Fruit fly (Drosophila melanogaster) whole organism, embryonic: ENCODE results near the gene ssh.

Experiments used
- Atf-2 ChIP-seq: fragments of 200-800 bp; sonication (Bioruptor generic); optimal IDR thresholded peaks from 2 replicates; lab custom pipeline; 2016; ENCODE audit warnings: missing biosample characterization, missing genetic modification characterization
- Bteb2 ChIP-seq: fragments of 200-800 bp; sonication (Bioruptor generic); optimal IDR thresholded peaks from 2 replicates; lab custom pipeline; 2016; ENCODE audit warnings: missing biosample characterization, missing genetic modification characterization
- CG11093 ChIP-seq: fragments of 200-800 bp; sonication (Bioruptor generic); IDR thresholded peaks from 3 replicates; pipeline ENCODE4 v1.3.6; 2022; ENCODE audit warnings: missing biosample characterization, missing genetic modification characterization
- CG11696 ChIP-seq: fragments of 200-800 bp; sonication (Bioruptor generic); IDR thresholded peaks from 2 replicates; pipeline ENCODE4 v1.3.6; 2022; ENCODE audit warnings: missing biosample characterization, missing genetic modification characterization
- CG13123 ChIP-seq: fragments of 200-800 bp; sonication (Bioruptor generic); optimal IDR thresholded peaks from 2 replicates; lab custom pipeline; 2016; ENCODE audit warnings: missing biosample characterization, missing genetic modification characterization
- CG13424 ChIP-seq: fragments of 200-800 bp; sonication (Bioruptor generic); optimal IDR thresholded peaks from 2 replicates; lab custom pipeline; 2019; ENCODE audit warnings: missing biosample characterization, mild to moderate bottlenecking, missing genetic modification characterization, moderate library complexity
- CG15011 ChIP-seq: fragments of 200-800 bp; sonication (Bioruptor generic); optimal IDR thresholded peaks from 3 replicates; lab custom pipeline; 2018; ENCODE audit warnings: missing biosample characterization, mild to moderate bottlenecking, missing genetic modification characterization
- CG1603 ChIP-seq: fragments of 200-800 bp; sonication (Bioruptor generic); optimal IDR thresholded peaks from 2 replicates; lab custom pipeline; 2019; ENCODE audit warnings: missing biosample characterization, mild to moderate bottlenecking, missing genetic modification characterization, moderate library complexity
- CG16779 ChIP-seq: fragments of 200-800 bp; sonication (Bioruptor generic); IDR thresholded peaks from 2 replicates; pipeline ENCODE4 v1.3.6; 2022; ENCODE audit warnings: missing biosample characterization, missing genetic modification characterization
- CG17385 ChIP-seq: fragments of 200-800 bp; sonication (Bioruptor generic); optimal IDR thresholded peaks from 3 replicates; lab custom pipeline; 2018; ENCODE audit warnings: missing biosample characterization, mild to moderate bottlenecking, missing genetic modification characterization
- CG18262 ChIP-seq: fragments of 200-800 bp; optimal IDR thresholded peaks from 3 replicates; lab custom pipeline; 2019; ENCODE audit warnings: missing biosample characterization, mild to moderate bottlenecking, missing genetic modification characterization, moderate library complexity
- CG31441 ChIP-seq: fragments of 200-800 bp; sonication (Bioruptor generic); IDR thresholded peaks from 2 replicates; pipeline ENCODE4 v1.3.6; 2022; ENCODE audit warnings: missing biosample characterization, missing genetic modification characterization
- CG5180 ChIP-seq: fragments of 200-800 bp; sonication (Bioruptor generic); optimal IDR thresholded peaks from 3 replicates; lab custom pipeline; 2017; ENCODE audit warnings: missing biosample characterization, missing genetic modification characterization, mild to moderate bottlenecking, moderate library complexity, missing genetic modification reagents
- CG6791 ChIP-seq: fragments of 200-800 bp; sonication (Bioruptor generic); IDR thresholded peaks from 3 replicates; pipeline ENCODE4 v1.3.6; 2022; ENCODE audit warnings: missing biosample characterization, missing genetic modification characterization; ENCODE audit not compliant: partially characterized antibody
- CG7745 ChIP-seq: fragments of 200-800 bp; sonication (Bioruptor generic); optimal IDR thresholded peaks from 2 replicates; lab custom pipeline; 2018; ENCODE audit warnings: missing biosample characterization, mild to moderate bottlenecking, missing genetic modification characterization, moderate library complexity
- CG8388 ChIP-seq: fragments of 200-800 bp; sonication (Bioruptor generic); optimal IDR thresholded peaks from 2 replicates; lab custom pipeline; 2019; ENCODE audit warnings: missing biosample characterization, mild to moderate bottlenecking, missing genetic modification characterization, moderate library complexity
- D19A ChIP-seq: fragments of 200-800 bp; optimal IDR thresholded peaks from 3 replicates; lab custom pipeline; 2019; ENCODE audit warnings: missing biosample characterization, mild to moderate bottlenecking, missing genetic modification characterization, moderate library complexity
- Dbx ChIP-seq: fragments of 200-800 bp; sonication (Bioruptor generic); IDR thresholded peaks from 3 replicates; pipeline ENCODE4 v1.3.6; 2022; ENCODE audit warnings: missing biosample characterization, missing genetic modification characterization
- Dll ChIP-seq: fragments of 200-800 bp; sonication (Bioruptor generic); IDR thresholded peaks from 4 replicates; pipeline ENCODE4 v1.3.6; 2022; ENCODE audit warnings: missing biosample characterization, missing genetic modification characterization; ENCODE audit not compliant: partially characterized antibody
- GATAe ChIP-seq: fragments of 200-800 bp; sonication (Bioruptor generic); conservative IDR thresholded peaks from 2 replicates; pipeline ENCODE4 v1.3.6; 2022; ENCODE audit warnings: missing biosample characterization, missing genetic modification characterization
- HHEX ChIP-seq: fragments of 200-800 bp; sonication (Bioruptor generic); optimal IDR thresholded peaks from 3 replicates; lab custom pipeline; 2017; ENCODE audit warnings: missing biosample characterization, mild to moderate bottlenecking, missing genetic modification characterization, missing genetic modification reagents
- Meics ChIP-seq: fragments of 200-800 bp; sonication (Bioruptor generic); optimal IDR thresholded peaks from 2 replicates; lab custom pipeline; 2017; ENCODE audit warnings: missing biosample characterization, mild to moderate bottlenecking, missing genetic modification characterization
- Nf-YC ChIP-seq: fragments of 200-800 bp; optimal IDR thresholded peaks from 3 replicates; lab custom pipeline; 2019; ENCODE audit warnings: missing biosample characterization, mild to moderate bottlenecking, missing genetic modification characterization, moderate library complexity
- Opbp ChIP-seq: fragments of 200-800 bp; sonication (Bioruptor generic); IDR thresholded peaks from 3 replicates; pipeline ENCODE4 v1.3.6; 2022; ENCODE audit warnings: missing biosample characterization, missing genetic modification characterization; ENCODE audit not compliant: partially characterized antibody
- Rx ChIP-seq: fragments of 200-800 bp; sonication (Bioruptor generic); IDR thresholded peaks from 2 replicates; pipeline ENCODE4 v1.3.6; 2022; ENCODE audit warnings: missing biosample characterization, missing genetic modification characterization
- abd-A ChIP-seq: fragments of 200-800 bp; sonication (Bioruptor generic); optimal IDR thresholded peaks from 3 replicates; lab custom pipeline; 2019; ENCODE audit warnings: missing biosample characterization, mild to moderate bottlenecking, missing genetic modification characterization, moderate library complexity
- al ChIP-seq: fragments of 200-800 bp; sonication (Bioruptor generic); IDR thresholded peaks from 2 replicates; pipeline ENCODE4 v1.3.6; 2022; ENCODE audit warnings: missing biosample characterization, missing genetic modification characterization
- bcd ChIP-seq: fragments of 200-800 bp; sonication (Bioruptor generic); optimal IDR thresholded peaks from 2 replicates; lab custom pipeline; 2017; ENCODE audit warnings: missing biosample characterization, mild to moderate bottlenecking, missing genetic modification characterization
- bigmax ChIP-seq: fragments of 200-800 bp; sonication (Bioruptor generic); optimal IDR thresholded peaks from 2 replicates; lab custom pipeline; 2018; ENCODE audit warnings: missing biosample characterization, mild to moderate bottlenecking, missing genetic modification characterization
- caup ChIP-seq: fragments of 200-800 bp; sonication (Bioruptor generic); optimal IDR thresholded peaks from 3 replicates; lab custom pipeline; 2017; ENCODE audit warnings: missing biosample characterization, mild to moderate bottlenecking, missing genetic modification characterization, moderate library complexity; ENCODE audit not compliant: severe bottlenecking
- chm ChIP-seq: fragments of 200-800 bp; sonication (Bioruptor generic); IDR thresholded peaks from 2 replicates; pipeline ENCODE4 v1.3.6; 2022; ENCODE audit warnings: missing biosample characterization, missing genetic modification characterization
- eve ChIP-seq, 2 experiments: fragments of >200 bp; optimal IDR thresholded peaks; 2 replicates each; lab custom pipeline; 2017; ENCODE audit warnings: missing biosample characterization in 2 of 2, missing genetic modification characterization in 2 of 2
- gfzf ChIP-seq: fragments of 200-800 bp; sonication (Bioruptor generic); optimal IDR thresholded peaks from 2 replicates; lab custom pipeline; 2016; ENCODE audit warnings: missing biosample characterization, mild to moderate bottlenecking, missing genetic modification characterization, moderate library complexity
- lola ChIP-seq, 3 experiments: fragments of >200 bp in 2 of 3; fragments of 200-800 bp in 1 of 3; sonication (Bioruptor generic) in 1 of 3; optimal IDR thresholded peaks; 2 replicates each; lab custom pipeline; 2017 to 2019; ENCODE audit warnings: missing biosample characterization in 3 of 3, missing genetic modification characterization in 3 of 3, mild to moderate bottlenecking in 1 of 3, moderate library complexity in 1 of 3
- nmo ChIP-seq: fragments of 200-800 bp; sonication (Bioruptor generic); optimal IDR thresholded peaks from 2 replicates; lab custom pipeline; 2018; ENCODE audit warnings: missing biosample characterization, mild to moderate bottlenecking, missing genetic modification characterization, moderate library complexity
- nom ChIP-seq: fragments of 200-800 bp; sonication (Bioruptor generic); optimal IDR thresholded peaks from 2 replicates; lab custom pipeline; 2017; ENCODE audit warnings: missing biosample characterization, missing genetic modification characterization, mild to moderate bottlenecking, moderate library complexity, missing genetic modification reagents
- otp ChIP-seq: fragments of 200-800 bp; sonication (Bioruptor generic); IDR thresholded peaks from 3 replicates; pipeline ENCODE4, ENCODE4 v1.3.6; 2022; ENCODE audit warnings: missing biosample characterization, missing genetic modification characterization
- prd ChIP-seq, 3 experiments: fragments of >200 bp in 2 of 3; fragments of 200-800 bp in 1 of 3; sonication (Bioruptor generic) in 1 of 3; optimal IDR thresholded peaks in 2 of 3; IDR thresholded peaks in 1 of 3; 2 replicates in 2 of 3; 3 replicates in 1 of 3; pipeline versions ENCODE4 v1.3.6 to Lab custom; 2017 to 2022; ENCODE audit warnings: missing biosample characterization in 1 of 3, missing genetic modification characterization in 1 of 3
- ranshi ChIP-seq: fragments of 200-800 bp; sonication (Bioruptor generic); IDR thresholded peaks from 2 replicates; pipeline ENCODE4 v1.3.6; 2022; ENCODE audit warnings: missing biosample characterization, missing genetic modification characterization
- sd ChIP-seq: fragments of 200-800 bp; sonication (Bioruptor generic); optimal IDR thresholded peaks from 3 replicates; lab custom pipeline; 2018; ENCODE audit warnings: missing biosample characterization, mild to moderate bottlenecking, missing genetic modification characterization, moderate library complexity
- sens ChIP-seq: fragments of 200-800 bp; sonication (Bioruptor generic); peaks from one replicate; lab custom pipeline; 2016; ENCODE audit warnings: missing biosample characterization, missing genetic modification characterization
- sens-2 ChIP-seq: fragments of 200-800 bp; sonication (Bioruptor generic); IDR thresholded peaks from 2 replicates; pipeline ENCODE4 v1.3.6; 2022; ENCODE audit warnings: missing biosample characterization, missing genetic modification characterization
- shn ChIP-seq: fragments of 200-800 bp; sonication (Bioruptor generic); optimal IDR thresholded peaks from 3 replicates; lab custom pipeline; 2016; ENCODE audit warnings: missing biosample characterization, missing genetic modification characterization
- sug ChIP-seq: fragments of 200-800 bp; optimal IDR thresholded peaks from 2 replicates; lab custom pipeline; 2019; ENCODE audit warnings: missing biosample characterization, mild to moderate bottlenecking, missing genetic modification characterization, moderate library complexity
- toy ChIP-seq: fragments of 200-800 bp; sonication (Bioruptor generic); IDR thresholded peaks from 2 replicates; pipeline ENCODE4 v1.3.6; 2022; ENCODE audit warnings: missing biosample characterization, missing genetic modification characterization
- trem ChIP-seq: fragments of 200-800 bp; optimal IDR thresholded peaks from 3 replicates; lab custom pipeline; 2019; ENCODE audit warnings: missing biosample characterization, mild to moderate bottlenecking, missing genetic modification characterization, moderate library complexity

The ssh gene

DNA sequence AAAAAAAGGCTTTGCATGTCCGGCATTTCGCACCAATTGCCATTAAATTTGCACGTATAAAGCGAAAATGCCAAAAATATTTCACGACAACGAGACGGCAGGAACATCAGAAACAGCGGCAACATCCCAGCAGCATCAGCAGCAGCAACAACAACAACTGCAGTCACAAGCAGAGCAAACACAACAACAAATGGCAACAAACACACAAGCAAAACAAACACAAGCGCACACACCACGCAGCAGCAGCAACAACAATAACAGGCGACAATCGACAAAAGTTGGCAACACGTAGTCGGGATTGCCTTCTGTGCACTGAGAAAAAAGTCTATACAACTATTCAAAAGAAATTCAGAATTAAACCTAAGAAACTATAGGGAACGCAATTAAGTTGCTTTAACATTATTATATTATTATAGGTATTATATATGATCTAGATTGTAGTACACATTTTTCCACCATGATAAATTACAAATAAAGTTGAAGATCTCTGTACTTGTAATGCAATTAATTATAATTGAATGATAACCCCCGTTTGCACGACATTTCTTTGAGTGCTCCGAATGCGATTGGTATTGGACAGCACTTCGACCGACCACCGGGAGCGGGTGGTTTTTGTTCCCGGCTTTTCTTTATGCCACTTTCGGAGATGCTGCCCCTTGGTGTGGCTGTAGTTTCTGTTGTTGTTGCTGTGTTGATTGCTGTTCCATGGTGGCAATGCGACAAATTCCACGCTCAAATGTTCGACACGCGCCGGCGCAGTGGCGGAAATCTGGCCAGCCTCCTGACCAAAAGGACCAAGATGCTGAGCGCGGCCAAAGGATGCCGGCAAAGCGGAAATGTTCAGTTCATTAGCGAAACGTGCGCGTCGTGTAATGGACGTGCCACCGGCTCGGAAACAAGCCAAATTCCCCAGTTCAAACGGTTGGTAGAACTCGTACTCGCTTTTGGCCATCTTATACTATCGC is 39.1 kb upstream of the ssh start, which contains the start of gene tnc (continued):
- peak; percentile 49 for TF ChIP-seq CG15011
- no peak for TF ChIP-seq Atf-2 (GFP tag; lab: Kevin White, UChicago)
- TF ChIP-seq al (GFP tag; lab: Robert Waterston, UW), result peak; percentile 6; the same call in 1 of the 2 replicates
- no peak for TF ChIP-seq shn (GFP tag; lab: Kevin White, UChicago)
- TF ChIP-seq CG11093, result no peak
- peak; percentile 31 for TF ChIP-seq CG17385 (GFP tag; lab: Kevin White, UChicago)
- peak; percentile 63 for TF ChIP-seq HHEX (GFP tag; lab: Kevin White, UChicago)
- peak; percentile 32 for TF ChIP-seq sug
- no peak for TF ChIP-seq otp
- TF ChIP-seq bigmax (GFP tag; lab: Kevin White, UChicago), result no peak
- TF ChIP-seq caup, result peak; percentile 44
- peak; percentile 42 for TF ChIP-seq Nf-YC
- TF ChIP-seq eve (GFP tag; optimal IDR thresholded peaks at IDR 0.05; lab: Kevin White, UChicago), result peak in 1 of 2 experiments; percentile 73
- peak; percentile 24 for TF ChIP-seq trem
- TF ChIP-seq gfzf, result no peak
- TF ChIP-seq CG13424, result peak; percentile 66
- peak in 1 of 3 experiments; percentile 50 for TF ChIP-seq lola (GFP tag; optimal IDR thresholded peaks at IDR 0.05; lab: Kevin White, UChicago)
- TF ChIP-seq Opbp, result no peak
- TF ChIP-seq sd (tag; lab: Kevin White, UChicago), result peak; percentile 19
- peak; percentile 41 for TF ChIP-seq abd-A (tag; lab: Kevin White, UChicago)
- TF ChIP-seq CG5180 (GFP tag; lab: Kevin White, UChicago), result peak; percentile 97
- TF ChIP-seq ranshi (GFP tag; lab: Robert Waterston, UW), result peak; percentile 56; the same call in 1 of the 2 replicates
- TF ChIP-seq CG18262 (tag; lab: Kevin White, UChicago), result peak; percentile 68
- no peak for TF ChIP-seq CG7745 (tag; lab: Kevin White, UChicago)
- peak; percentile 71 for TF ChIP-seq Meics
- peak; percentile 58 for TF ChIP-seq bcd
- no peak for TF ChIP-seq prd (optimal IDR thresholded peaks at IDR 0.05; lab: Kevin White, UChicago)
- peak; percentile 65; the same call in 2 of the 3 replicates for TF ChIP-seq prd (GFP tag; IDR thresholded peaks at IDR 0.05; lab: Robert Waterston, UW)
- peak; percentile 55 for TF ChIP-seq CG8388 (GFP tag; lab: Kevin White, UChicago)

DNA sequence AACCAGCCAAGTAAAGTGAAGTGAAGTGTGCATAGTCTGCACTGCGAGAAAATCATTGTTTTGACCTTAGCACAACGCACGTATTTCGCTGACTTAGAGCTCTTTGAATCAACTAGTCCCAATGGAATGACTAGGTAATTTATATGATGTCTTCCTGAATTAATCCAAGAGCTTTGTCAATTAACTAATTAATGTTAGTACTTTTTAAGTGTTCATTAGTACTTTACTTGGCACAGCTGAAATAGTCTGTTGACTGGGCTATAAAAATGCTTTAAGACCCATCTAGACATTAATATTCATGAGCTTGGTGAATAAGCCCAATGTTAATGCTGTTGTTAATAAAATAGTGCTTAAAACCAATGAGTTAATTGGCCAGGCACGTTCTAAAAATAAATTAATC is 31.4 kb upstream of the ssh start:
- TF ChIP-seq CG6791, result no peak
- TF ChIP-seq sens-2 (GFP tag; lab: Robert Waterston, UW), result no peak
- peak; percentile 42 for TF ChIP-seq sens (GFP tag; lab: Kevin White, UChicago)
- no peak for TF ChIP-seq Dll

DNA sequence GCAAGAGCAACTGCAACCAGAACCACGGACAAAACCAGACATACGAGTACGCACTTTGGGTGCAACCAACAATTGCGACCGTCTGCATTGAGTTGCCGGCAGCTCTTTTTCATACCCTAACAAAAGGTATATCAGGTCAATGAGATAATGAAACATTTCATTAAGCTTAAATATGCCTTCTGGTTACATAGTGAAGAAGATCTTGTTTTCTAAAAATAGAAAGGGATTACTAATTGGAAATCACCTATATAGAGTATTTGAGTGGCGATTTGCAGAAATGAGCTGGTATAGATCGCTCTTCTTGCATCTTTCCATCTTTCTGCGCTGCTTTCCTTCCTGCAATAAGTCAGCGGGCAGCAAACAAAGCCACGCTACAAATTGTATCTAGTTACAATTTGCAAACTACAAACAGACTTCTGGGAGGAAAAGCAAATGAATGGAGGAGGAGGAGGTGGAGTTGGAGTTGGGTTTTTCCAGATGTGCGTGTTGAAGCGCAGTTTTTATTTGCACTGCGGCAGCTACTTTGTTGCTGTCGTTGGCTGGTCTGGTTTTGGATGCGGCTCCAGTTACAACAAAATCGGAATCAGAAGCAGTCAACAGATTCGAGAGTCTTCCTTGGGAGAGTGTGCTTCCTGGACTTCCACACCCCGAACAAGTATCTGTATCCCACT is 30.1 kb upstream of the ssh start:
- TF ChIP-seq Dbx (GFP tag; lab: Robert Waterston, UW), result no peak
- no peak for TF ChIP-seq CG16779 (GFP tag; lab: Robert Waterston, UW)
- no peak for TF ChIP-seq chm
- TF ChIP-seq CG11696, result no peak
- no peak for TF ChIP-seq Bteb2 (GFP tag; lab: Kevin White, UChicago)
- TF ChIP-seq D19A (tag; lab: Kevin White, UChicago), result peak; percentile 36
- TF ChIP-seq CG31441 (GFP tag; lab: Robert Waterston, UW), result no peak
- no peak for TF ChIP-seq CG13123 (GFP tag; lab: Kevin White, UChicago)
- no peak for TF ChIP-seq GATAe (GFP tag; lab: Robert Waterston, UW)
- no peak for TF ChIP-seq CG1603 (tag; lab: Kevin White, UChicago)
- TF ChIP-seq nmo (GFP tag; lab: Kevin White, UChicago), result peak; percentile 10
- TF ChIP-seq nom (GFP tag; lab: Kevin White, UChicago), result peak; percentile 73
- TF ChIP-seq Rx, result no peak
- TF ChIP-seq toy (GFP tag; lab: Robert Waterston, UW), result no peak
